Worm (Caenorhabditis elegans): Measurements from ENCODE around the gene C05C10.5.

Gene C05C10.5

ce11 chrII:9967999-9968706 is 29.3 kb downstream of the C05C10.5 start, which contains the start of the genes R53.4 and psf-1:
Gene R53.4 (minus strand): TSS chrII:9968049.
Gene psf-1 (plus strand): TSS chrII:9968673.
- TF ChIP-seq unc-130 (tag; optimal IDR thresholded peaks at IDR 0.05) (peak; percentile 32), pax-3 (tag; optimal IDR thresholded peaks at IDR 0.05) (peak; percentile 33), nhr-77 (tag; optimal IDR thresholded peaks at IDR 0.05) (peak; percentile 25), zip-4 (GFP tag; optimal IDR thresholded peaks at IDR 0.05) (no peak), zag-1 (tag; optimal IDR thresholded peaks at IDR 0.05) (no peak), hpl-2 (GFP tag; optimal IDR thresholded peaks at IDR 0.05) (no peak), dpl-1 (GFP tag; optimal IDR thresholded peaks at IDR 0.05) (peak; percentile 79 to 91 (median 83)), ceh-82 (tag; optimal IDR thresholded peaks at IDR 0.05) (peak in 2 of 3 experiments; percentile 28 to 48), lir-3 (tag; optimal IDR thresholded peaks at IDR 0.05; ENCODE audit: poor library complexity) (peak; percentile 86), lin-14 (GFP tag; optimal IDR thresholded peaks at IDR 0.05) (peak; percentile 75), C04F5.9 (tag; optimal IDR thresholded peaks at IDR 0.05) (peak; percentile 14), efl-1 (optimal IDR thresholded peaks at IDR 0.05) (peak; percentile 66 to 86), efl-1 (GFP tag; optimal IDR thresholded peaks at IDR 0.05 in 1 of 2) (peak; percentile 87 to 97), snu-23 (GFP tag; optimal IDR thresholded peaks at IDR 0.05) (peak; percentile 75), nhr-90 (tag; optimal IDR thresholded peaks at IDR 0.05; ENCODE audit: poor library complexity) (peak; percentile 46), nhr-76 (tag; optimal IDR thresholded peaks at IDR 0.05) (no peak), unc-86 (tag; optimal IDR thresholded peaks at IDR 0.05) (peak; percentile 30), fkh-8 (tag; optimal IDR thresholded peaks at IDR 0.05) (peak; percentile 53), mab-9 (GFP tag; IDR thresholded peaks at IDR 0.05) (no peak), hlh-4 (tag; optimal IDR thresholded peaks at IDR 0.05) (no peak), efl-3 (GFP tag; optimal IDR thresholded peaks at IDR 0.05) (no peak), ceh-63 (GFP tag; optimal IDR thresholded peaks at IDR 0.05) (no peak), ztf-11 (tag; optimal IDR thresholded peaks at IDR 0.05) (peak in 1 of 2 experiments; percentile 57), fkh-4 (tag; optimal IDR thresholded peaks at IDR 0.05; ENCODE audit: borderline replicate concordance) (no peak), fos-1 (tag; optimal IDR thresholded peaks at IDR 0.05) (no peak), skn-1 (tag; optimal IDR thresholded peaks at IDR 0.05) (peak; percentile 83), nhr-12 (tag; optimal IDR thresholded peaks at IDR 0.05) (no peak), nhr-28 (tag; optimal IDR thresholded peaks at IDR 0.05) (no peak), egl-27 (tag; optimal IDR thresholded peaks at IDR 0.05) (no peak), sox-4 (tag; optimal IDR thresholded peaks at IDR 0.05) (no peak), dsc-1 (tag; optimal IDR thresholded peaks at IDR 0.05) (peak; percentile 19), swsn-7 (tag; optimal IDR thresholded peaks at IDR 0.05) (peak; percentile 58), F16B12.6 (tag; optimal IDR thresholded peaks at IDR 0.05) (peak; percentile 55), jun-1 (tag; optimal IDR thresholded peaks at IDR 0.05) (no peak), lin-15B (tag; optimal IDR thresholded peaks at IDR 0.05) (peak; percentile 54), nhr-71 (tag; optimal IDR thresholded peaks at IDR 0.05) (peak; percentile 81), unc-98 (GFP tag; IDR thresholded peaks at IDR 0.05) (no peak), mdl-1 (tag; optimal IDR thresholded peaks at IDR 0.05) (peak in 1 of 2 experiments; percentile 24), pqm-1 (tag; optimal IDR thresholded peaks at IDR 0.05) (no peak), nhr-84 (tag; optimal IDR thresholded peaks at IDR 0.05) (no peak), grh-1 (GFP tag; IDR thresholded peaks at IDR 0.05) (peak; percentile 41; the same call in 1 of the 2 replicates), ceh-8 (GFP tag; optimal IDR thresholded peaks at IDR 0.05) (no peak), aly-2 (tag; optimal IDR thresholded peaks at IDR 0.05) (no peak), nhr-11 (tag; optimal IDR thresholded peaks at IDR 0.05) (no peak), xbp-1 (tag; optimal IDR thresholded peaks at IDR 0.05) (peak; percentile 61), isw-1 (GFP tag; IDR thresholded peaks at IDR 0.05) (peak; percentile 59), lin-35 (GFP tag; optimal IDR thresholded peaks at IDR 0.05) (peak; percentile 87 to 92), lin-39 (tag; optimal IDR thresholded peaks at IDR 0.05) (no peak), nhr-19 (GFP tag; conservative IDR thresholded peaks at IDR 0.05) (peak; percentile 48), tlp-1 (tag; optimal IDR thresholded peaks at IDR 0.05) (no peak), lin-13 (GFP tag; optimal IDR thresholded peaks at IDR 0.05) (peak; percentile 53), nhr-47 (tag; optimal IDR thresholded peaks at IDR 0.05) (peak; percentile 69)
